Worm (Caenorhabditis elegans) whole organism, mixed stage, embryonic: ENCODE data around the gene F58F12.4.

ENCODE experiments used
- M03D4.4 ChIP-seq: sonication (generic microtip); optimal IDR thresholded peaks from 2 replicates; lab custom pipeline; 2017; ENCODE audit warnings: mild to moderate bottlenecking, missing genetic modification characterization, missing compliant biosample characterization
- bed-3 ChIP-seq: fragments of 200-800 bp; sonication (Bioruptor generic); optimal IDR thresholded peaks from 3 replicates; lab custom pipeline; 2018; ENCODE audit warnings: mild to moderate bottlenecking, missing genetic modification characterization, moderate library complexity, missing compliant biosample characterization
- blmp-1 ChIP-seq: fragments of 150-350 bp; optimal IDR thresholded peaks from 2 replicates; lab custom pipeline; 2014; ENCODE audit warnings: missing biosample characterization, missing genetic modification characterization
- ceh-39 ChIP-seq: fragments of 150-350 bp; optimal IDR thresholded peaks from 2 replicates; lab custom pipeline; 2014; ENCODE audit warnings: missing biosample characterization, missing genetic modification characterization
- ceh-43 ChIP-seq: fragments of 200-800 bp; sonication (Bioruptor generic); optimal IDR thresholded peaks from 2 replicates; lab custom pipeline; 2018; ENCODE audit warnings: mild to moderate bottlenecking, missing genetic modification characterization, moderate library complexity, missing compliant biosample characterization
- ceh-83 ChIP-seq: fragments of 200-800 bp; sonication (Bioruptor generic); optimal IDR thresholded peaks from 2 replicates; lab custom pipeline; 2018; ENCODE audit warnings: mild to moderate bottlenecking, missing genetic modification characterization, missing compliant biosample characterization
- ces-1 ChIP-seq: fragments of 150-350 bp; optimal IDR thresholded peaks from 2 replicates; lab custom pipeline; 2014; ENCODE audit warnings: missing biosample characterization, missing genetic modification reagents, missing genetic modification characterization
- cnd-1 ChIP-seq: fragments of 200-800 bp; sonication (Bioruptor generic); optimal IDR thresholded peaks from 2 replicates; lab custom pipeline; 2018; ENCODE audit warnings: mild to moderate bottlenecking, missing genetic modification characterization, missing compliant biosample characterization
- drap-1 ChIP-seq: fragments of 200-800 bp; sonication (Bioruptor generic); optimal IDR thresholded peaks from 3 replicates; lab custom pipeline; 2018; ENCODE audit warnings: mild to moderate bottlenecking, missing genetic modification characterization, missing compliant biosample characterization
- elt-1 ChIP-seq: sonication (generic microtip); optimal IDR thresholded peaks from 2 replicates; lab custom pipeline; 2017; ENCODE audit warnings: missing genetic modification characterization, mild to moderate bottlenecking, missing compliant biosample characterization, antibody characterized with exemption, moderate library complexity, borderline replicate concordance; ENCODE audit not compliant: insufficient read depth
- elt-3 ChIP-seq: fragments of 150-350 bp; optimal IDR thresholded peaks from 2 replicates; lab custom pipeline; 2014; ENCODE audit warnings: missing biosample characterization, missing genetic modification characterization
- flh-1 ChIP-seq: fragments of 200-800 bp; sonication (Bioruptor generic); optimal IDR thresholded peaks from 2 replicates; lab custom pipeline; 2018; ENCODE audit warnings: mild to moderate bottlenecking, missing genetic modification characterization, moderate library complexity, missing compliant biosample characterization
- ham-2 ChIP-seq: fragments of 200-800 bp; sonication (Bioruptor generic); optimal IDR thresholded peaks from 2 replicates; lab custom pipeline; 2018; ENCODE audit warnings: mild to moderate bottlenecking, missing genetic modification characterization, missing compliant biosample characterization
- hlh-1 ChIP-seq: fragments of 150-350 bp; optimal IDR thresholded peaks from 2 replicates; lab custom pipeline; 2014; ENCODE audit warnings: missing biosample characterization, missing genetic modification reagents, missing genetic modification characterization
- lin-13 ChIP-seq: fragments of 150-350 bp; optimal IDR thresholded peaks from 2 replicates; lab custom pipeline; 2014; ENCODE audit warnings: missing biosample characterization, missing genetic modification characterization
- lin-32 ChIP-seq: fragments of 200-800 bp; sonication (Bioruptor generic); optimal IDR thresholded peaks from 2 replicates; lab custom pipeline; 2018; ENCODE audit warnings: mild to moderate bottlenecking, missing genetic modification characterization, missing compliant biosample characterization
- lsy-2 ChIP-seq: fragments of 150-350 bp; optimal IDR thresholded peaks from 2 replicates; lab custom pipeline; 2014; ENCODE audit warnings: missing biosample characterization, missing genetic modification characterization
- mab-5 ChIP-seq: fragments of 150-350 bp; optimal IDR thresholded peaks from 2 replicates; lab custom pipeline; 2014; ENCODE audit warnings: missing biosample characterization, missing genetic modification characterization
- mep-1 ChIP-seq: fragments of 150-350 bp; optimal IDR thresholded peaks from 2 replicates; lab custom pipeline; 2017; ENCODE audit warnings: missing biosample characterization, missing genetic modification reagents, missing genetic modification characterization, inconsistent platforms
- mls-2 ChIP-seq: sonication (generic microtip); optimal IDR thresholded peaks from 2 replicates; lab custom pipeline; 2016; ENCODE audit warnings: mild to moderate bottlenecking, missing genetic modification characterization, moderate library complexity, missing compliant biosample characterization
- nhr-12 ChIP-seq: fragments of 150-350 bp; optimal IDR thresholded peaks from 2 replicates; lab custom pipeline; 2014; ENCODE audit warnings: missing biosample characterization, missing genetic modification characterization
- nhr-2 ChIP-seq: fragments of 150-350 bp; optimal IDR thresholded peaks from 2 replicates; lab custom pipeline; 2014; ENCODE audit warnings: missing biosample characterization, missing genetic modification characterization
- nhr-237 ChIP-seq: fragments of 150-350 bp; optimal IDR thresholded peaks from 2 replicates; lab custom pipeline; 2014; ENCODE audit warnings: missing biosample characterization, missing genetic modification characterization
- nhr-28 ChIP-seq: fragments of 150-350 bp; optimal IDR thresholded peaks from 2 replicates; lab custom pipeline; 2014; ENCODE audit warnings: missing biosample characterization, missing genetic modification characterization
- nhr-76 ChIP-seq: sonication (generic microtip); optimal IDR thresholded peaks from 2 replicates; lab custom pipeline; 2017; ENCODE audit warnings: missing biosample characterization, missing genetic modification characterization
- pha-4 ChIP-seq: fragments of 150-350 bp; optimal IDR thresholded peaks from 2 replicates; lab custom pipeline; 2018; ENCODE audit warnings: missing biosample characterization, missing genetic modification reagents, missing genetic modification characterization
- sem-2 ChIP-seq: fragments of 200-800 bp; sonication (Bioruptor generic); optimal IDR thresholded peaks from 2 replicates; lab custom pipeline; 2018; ENCODE audit warnings: mild to moderate bottlenecking, missing genetic modification characterization, missing compliant biosample characterization
- snpc-4 ChIP-seq: fragments of 150-350 bp; optimal IDR thresholded peaks from 2 replicates; lab custom pipeline; 2014; ENCODE audit warnings: missing biosample characterization, missing genetic modification characterization
- sptf-1 ChIP-seq: sonication (generic microtip); optimal IDR thresholded peaks from 2 replicates; lab custom pipeline; 2017; ENCODE audit warnings: mild to moderate bottlenecking, missing genetic modification characterization, moderate library complexity, missing compliant biosample characterization
- tbx-8 ChIP-seq: fragments of 200-800 bp; sonication (Bioruptor generic); optimal IDR thresholded peaks from 2 replicates; lab custom pipeline; 2018; ENCODE audit warnings: mild to moderate bottlenecking, missing genetic modification characterization, moderate library complexity, missing compliant biosample characterization
- unc-120 ChIP-seq: sonication (generic microtip); optimal IDR thresholded peaks from 2 replicates; lab custom pipeline; 2017; ENCODE audit warnings: missing genetic modification characterization, missing compliant biosample characterization; ENCODE audit not compliant: poor library complexity, severe bottlenecking
- unc-39 ChIP-seq: fragments of 150-350 bp; optimal IDR thresholded peaks from 2 replicates; lab custom pipeline; 2014; ENCODE audit warnings: missing biosample characterization, missing genetic modification characterization
- unc-62 ChIP-seq: fragments of 150-350 bp; optimal IDR thresholded peaks from 2 replicates; lab custom pipeline; 2014; ENCODE audit warnings: missing biosample characterization, missing genetic modification reagents, missing genetic modification characterization
- zip-8 ChIP-seq: fragments of 150-350 bp; optimal IDR thresholded peaks from 2 replicates; lab custom pipeline; 2014; ENCODE audit warnings: missing biosample characterization, missing genetic modification characterization
- ztf-11 ChIP-seq: fragments of 150-350 bp; optimal IDR thresholded peaks from 2 replicates; lab custom pipeline; 2014; ENCODE audit warnings: missing biosample characterization, missing genetic modification characterization

The F58F12.4 gene

DNA sequence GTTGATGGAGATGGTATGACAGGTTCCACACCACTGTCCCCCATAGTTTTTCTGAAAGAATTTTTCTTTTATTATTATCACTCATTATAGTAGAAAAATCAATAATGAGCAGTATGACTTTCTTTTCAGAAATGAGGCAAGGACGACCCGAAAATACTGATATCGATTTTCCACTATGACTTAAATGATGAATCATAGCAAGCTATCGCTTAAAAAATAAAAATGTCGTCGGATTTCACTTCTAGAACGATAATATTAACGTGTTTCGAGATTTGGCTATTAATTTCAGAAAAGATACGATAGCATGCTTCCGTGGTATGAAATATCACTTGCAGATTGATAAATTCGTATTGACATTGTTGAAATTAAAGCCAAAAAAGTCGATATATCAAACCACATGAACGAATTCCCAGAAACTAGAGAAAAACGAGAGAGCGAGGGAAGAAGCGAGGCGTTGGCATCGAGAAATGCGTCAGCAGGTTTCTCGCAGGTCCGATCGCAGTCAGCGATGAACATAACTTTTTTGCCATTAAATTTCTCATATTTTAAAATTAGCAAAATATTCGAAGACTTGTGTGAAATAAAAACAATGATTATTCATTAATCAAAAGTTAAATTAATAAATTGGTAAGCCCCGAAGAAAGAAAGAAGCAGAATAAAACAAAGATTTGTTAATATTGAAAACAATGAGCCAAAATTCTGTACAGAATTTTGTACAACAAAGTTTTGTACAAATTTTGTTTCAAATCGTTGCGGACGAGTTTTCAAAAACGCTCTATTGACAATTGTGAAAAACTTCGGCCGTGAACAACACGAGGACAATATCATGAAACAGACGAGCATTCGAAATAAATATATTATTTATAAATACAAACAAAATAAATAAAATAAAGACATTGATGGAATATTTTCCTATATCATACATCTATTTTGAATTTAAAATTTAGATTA lies 30.9 kb upstream of the F58F12.4 start, which contains the start of gene C32D5.11:
TSS of gene C32D5.11 (minus strand) at position 51 of the 951 bp plus-strand sequence.
- TF ChIP-seq elt-1 (tag; lab: Kevin White, UChicago) (no peak), lsy-2 (tag; lab: Kevin White, UChicago) (peak; percentile 38), M03D4.4 (tag; lab: Kevin White, UChicago) (no peak), sptf-1 (tag; lab: Kevin White, UChicago) (peak; percentile 55), nhr-237 (tag; lab: Kevin White, UChicago) (no peak), mls-2 (no peak), sem-2 (no peak), nhr-2 (tag; lab: Kevin White, UChicago) (no peak), unc-120 (peak; percentile 16), snpc-4 (tag; lab: Kevin White, UChicago) (no peak), elt-3 (tag; lab: Kevin White, UChicago) (no peak), mab-5 (tag; lab: Kevin White, UChicago) (no peak), lin-13 (tag; lab: Kevin White, UChicago) (peak; percentile 52), hlh-1 (tag; lab: Kevin White, UChicago) (peak; percentile 37), ceh-39 (tag; lab: Kevin White, UChicago) (no peak), ztf-11 (tag; lab: Kevin White, UChicago) (no peak), mep-1 (peak; percentile 53), ces-1 (GFP tag; lab: Kevin White, UChicago) (peak; percentile 20), unc-39 (tag; lab: Kevin White, UChicago) (no peak), ceh-43 (GFP tag; lab: Kevin White, UChicago) (no peak), lin-32 (GFP tag; lab: Kevin White, UChicago) (no peak), drap-1 (GFP tag; lab: Kevin White, UChicago) (no peak), pha-4 (tag; lab: Kevin White, UChicago) (no peak), zip-8 (no peak), ham-2 (GFP tag; lab: Kevin White, UChicago) (no peak), nhr-12 (tag; lab: Kevin White, UChicago) (no peak)

DNA sequence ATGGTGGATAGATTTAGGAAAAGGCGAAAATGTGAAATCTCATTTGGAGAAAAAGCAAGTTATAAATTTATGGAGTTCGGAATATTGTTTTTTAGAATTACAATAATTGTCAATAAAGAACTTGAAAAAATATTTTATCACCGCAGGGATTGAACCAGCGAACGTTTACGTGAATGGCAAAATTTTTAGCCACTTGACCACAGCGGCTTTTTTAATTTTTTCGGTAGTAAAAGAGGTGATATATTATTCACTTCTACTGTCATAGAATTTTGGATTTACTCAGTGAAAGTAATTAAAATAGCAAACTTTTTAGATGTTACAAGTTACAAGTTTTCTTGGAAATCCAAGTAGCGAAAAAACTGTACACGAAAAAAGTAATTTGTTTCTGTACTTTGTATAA lies 28.3 kb upstream of the F58F12.4 start:
- TF ChIP-seq cnd-1 (no peak), unc-120 (no peak), ceh-43 (GFP tag; lab: Kevin White, UChicago) (no peak), flh-1 (GFP tag; lab: Kevin White, UChicago) (no peak), mls-2 (no peak), nhr-28 (tag; lab: Kevin White, UChicago) (no peak)

DNA sequence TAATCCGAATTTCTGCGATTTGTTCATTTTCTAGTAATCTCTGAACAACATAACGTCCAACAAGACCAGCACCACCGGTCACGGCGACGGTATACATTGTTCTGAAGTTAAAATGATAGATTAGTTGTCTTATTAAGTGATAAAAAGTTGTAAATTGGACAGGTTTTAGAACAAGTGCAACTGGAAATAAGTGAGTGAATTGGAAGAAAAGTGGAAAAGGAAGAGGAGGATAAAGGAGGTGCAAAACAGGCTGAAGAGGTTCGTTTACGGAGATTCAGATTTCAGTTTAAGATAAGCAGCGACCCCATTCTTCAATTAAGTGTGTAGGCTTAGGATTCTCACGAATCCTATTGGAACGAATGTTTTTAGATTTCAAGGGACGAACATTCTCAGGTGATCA lies 27.7 kb upstream of the F58F12.4 start, which contains the start of gene C32D5.12:
TSS of gene C32D5.12 (minus strand) at position 101 of the 400 bp plus-strand sequence.
- TF ChIP-seq elt-3 (tag; lab: Kevin White, UChicago) (no peak), ceh-83 (GFP tag; lab: Kevin White, UChicago) (no peak), nhr-2 (tag; lab: Kevin White, UChicago) (no peak), zip-8 (no peak), M03D4.4 (tag; lab: Kevin White, UChicago) (no peak), nhr-237 (tag; lab: Kevin White, UChicago) (no peak), hlh-1 (tag; lab: Kevin White, UChicago) (no peak), lin-32 (GFP tag; lab: Kevin White, UChicago) (no peak), cnd-1 (no peak), ces-1 (GFP tag; lab: Kevin White, UChicago) (no peak), lin-13 (tag; lab: Kevin White, UChicago) (no peak)
- TF ChIP-seq, all 35 proteins: peak for 0

DNA sequence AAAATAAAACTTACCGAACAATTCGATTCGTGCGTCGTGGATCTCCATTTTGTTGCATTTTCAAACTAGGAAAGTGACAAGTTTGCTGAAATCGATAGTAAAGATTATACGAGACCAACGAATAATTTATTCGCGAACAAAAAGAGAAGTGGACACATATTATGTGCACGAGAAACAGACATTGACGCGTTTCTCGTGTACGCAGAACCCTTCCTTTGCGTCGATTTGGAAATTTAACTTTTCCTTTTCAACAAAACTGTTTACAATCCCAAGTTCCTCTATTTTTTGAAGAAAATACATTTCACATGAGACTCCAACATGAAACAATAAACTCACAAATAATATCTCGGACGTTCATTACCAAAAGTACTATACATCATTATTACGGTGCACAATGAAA lies 25.7 kb upstream of the F58F12.4 start, which contains the start of gene K10B2.4:
TSS of gene K10B2.4 (minus strand) at position 138 of the 400 bp plus-strand sequence.
- TF ChIP-seq nhr-28 (tag; lab: Kevin White, UChicago) (no peak), cnd-1 (peak; percentile 0), ceh-39 (tag; lab: Kevin White, UChicago) (no peak), M03D4.4 (tag; lab: Kevin White, UChicago) (peak; percentile 21), flh-1 (GFP tag; lab: Kevin White, UChicago) (no peak), nhr-237 (tag; lab: Kevin White, UChicago) (no peak), nhr-76 (tag; lab: Kevin White, UChicago) (no peak), mep-1 (peak; percentile 72), elt-3 (tag; lab: Kevin White, UChicago) (no peak), unc-39 (tag; lab: Kevin White, UChicago) (no peak), lin-32 (GFP tag; lab: Kevin White, UChicago) (no peak), sem-2 (no peak), mab-5 (tag; lab: Kevin White, UChicago) (no peak), unc-62 (no peak), drap-1 (GFP tag; lab: Kevin White, UChicago) (peak; percentile 8), pha-4 (tag; lab: Kevin White, UChicago) (peak; percentile 2), ceh-43 (GFP tag; lab: Kevin White, UChicago) (no peak), zip-8 (no peak), unc-120 (peak; percentile 65), nhr-12 (tag; lab: Kevin White, UChicago) (no peak), hlh-1 (tag; lab: Kevin White, UChicago) (peak; percentile 27), tbx-8 (GFP tag; lab: Kevin White, UChicago) (no peak), lsy-2 (tag; lab: Kevin White, UChicago) (peak; percentile 57), bed-3 (GFP tag; lab: Kevin White, UChicago) (no peak), ham-2 (GFP tag; lab: Kevin White, UChicago) (no peak), mls-2 (no peak), elt-1 (tag; lab: Kevin White, UChicago) (no peak), ztf-11 (tag; lab: Kevin White, UChicago) (no peak), ceh-83 (GFP tag; lab: Kevin White, UChicago) (no peak), snpc-4 (tag; lab: Kevin White, UChicago) (no peak), blmp-1 (tag; lab: Kevin White, UChicago) (no peak), nhr-2 (tag; lab: Kevin White, UChicago) (no peak), sptf-1 (tag; lab: Kevin White, UChicago) (peak; percentile 3), ces-1 (GFP tag; lab: Kevin White, UChicago) (no peak)
